Worm (Caenorhabditis elegans): ENCODE measurements around the gene mls-2.

ce11 chrX:4754725-4755124, 6.7 kb downstream of the mls-2 start, which contains the start of gene C39E6.2:
- TF ChIP-seq nhr-237 (tag; optimal IDR thresholded peaks at IDR 0.05) (no peak), lin-15B (tag; optimal IDR thresholded peaks at IDR 0.05) (no peak), fos-1 (tag; optimal IDR thresholded peaks at IDR 0.05) (no peak), efl-3 (GFP tag; optimal IDR thresholded peaks at IDR 0.05) (no peak), pqm-1 (tag; optimal IDR thresholded peaks at IDR 0.05) (no peak), nhr-28 (tag; optimal IDR thresholded peaks at IDR 0.05) (no peak), sptf-1 (tag; optimal IDR thresholded peaks at IDR 0.05) (no peak), egl-27 (tag; optimal IDR thresholded peaks at IDR 0.05) (no peak), lir-3 (tag; optimal IDR thresholded peaks at IDR 0.05; ENCODE audit: poor library complexity) (no peak), ets-5 (GFP tag; IDR thresholded peaks at IDR 0.05) (no peak)

All from whole organism, L1 larva.